Worm (Caenorhabditis elegans) whole organism, L2 larva: ENCODE measurements around the gene Y57G11C.23.

ENCODE experiments used
- lin-13 ChIP-seq: fragments of 150-350 bp; optimal IDR thresholded peaks from 2 replicates; lab custom pipeline; 2014; ENCODE audit warnings: missing biosample characterization, missing genetic modification reagents, missing genetic modification characterization
- mdl-1 ChIP-seq, 2 experiments: fragments of 150-350 bp in 1 of 2; sonication (generic microtip) in 1 of 2; optimal IDR thresholded peaks; 2 replicates each; lab custom pipeline; 2017; ENCODE audit warnings: missing biosample characterization in 2 of 2, missing genetic modification characterization in 2 of 2
- ztf-1 ChIP-seq: fragments of 200-800 bp; sonication (Bioruptor generic); conservative IDR thresholded peaks from 2 replicates; pipeline ENCODE4 v1.3.6; 2022; ENCODE audit warnings: missing genetic modification characterization, missing compliant biosample characterization

DNA sequence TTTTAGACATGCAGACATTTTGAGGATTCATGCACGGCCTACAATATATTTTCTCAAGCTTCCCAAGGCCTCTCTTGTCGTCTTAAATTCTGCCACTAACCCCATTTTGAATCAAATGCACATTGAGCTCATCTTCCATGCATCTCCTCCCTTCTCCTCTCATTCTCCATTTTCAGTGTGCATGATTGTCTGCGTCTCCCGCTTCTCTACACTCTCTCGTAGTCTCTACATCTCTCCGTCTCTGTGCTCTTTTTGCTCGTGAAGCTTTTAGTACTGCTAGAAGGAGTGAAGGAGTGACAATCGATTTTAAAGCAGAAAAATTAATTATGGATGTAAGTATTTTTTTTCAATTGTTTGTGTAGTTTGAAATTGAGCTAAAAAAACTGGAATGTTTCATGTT, 24.7 kb downstream of the Y57G11C.23 start, which contains the start of gene Y57G11C.22:
- no peak for TF ChIP-seq ztf-1 (GFP tag; lab: Robert Waterston, UW)
- peak; percentile 7 for TF ChIP-seq lin-13 (GFP tag; lab: Kevin White, UChicago)
- TF ChIP-seq mdl-1 (tag; optimal IDR thresholded peaks at IDR 0.05; lab: Kevin White, UChicago), result no peak
